ENCODE assay signal across 4 worm cellular contexts in the genomic region with DNA sequence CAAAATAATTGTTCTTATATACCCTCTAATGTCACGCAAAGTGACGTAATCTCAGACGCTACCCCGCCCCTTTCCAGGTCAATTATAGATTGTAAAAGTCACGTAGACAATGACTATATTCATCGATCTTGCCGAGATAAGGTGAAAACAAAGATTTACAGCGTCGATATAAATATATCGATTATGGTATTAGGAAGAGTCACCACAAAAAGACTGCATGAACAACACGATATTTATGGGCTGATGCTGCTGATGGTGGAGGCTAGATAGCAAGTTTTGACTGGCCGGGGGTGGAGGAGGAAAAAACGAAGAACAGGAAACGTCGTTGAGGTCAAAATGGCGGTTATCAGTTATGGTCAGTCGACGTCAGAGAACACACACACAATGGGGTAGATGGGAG.
TF ChIP-seq lines count a peak whose summit lies in the region.

No protein-coding gene starts in this region.

TF ChIP-seq in whole organism, L1 larva, 84 proteins besides CTCF, POLR2A, EP300 and RAD21 (continued from another document and continues in another):
- no peak for TF ChIP-seq ceh-63 (GFP tag; optimal IDR thresholded peaks at IDR 0.05; lab: Kevin White, UChicago)
- TF ChIP-seq fkh-10 (GFP tag; optimal IDR thresholded peaks at IDR 0.05; lab: Kevin White, UChicago): no peak
- TF ChIP-seq aha-1 (tag; optimal IDR thresholded peaks at IDR 0.05; lab: Kevin White, UChicago): no peak
- no peak for TF ChIP-seq aly-2 (tag; optimal IDR thresholded peaks at IDR 0.05; lab: Kevin White, UChicago)
- TF ChIP-seq lsy-2 (tag; optimal IDR thresholded peaks at IDR 0.05; lab: Kevin White, UChicago): no peak
- no peak for TF ChIP-seq dpl-1 (GFP tag; optimal IDR thresholded peaks at IDR 0.05; lab: Kevin White, UChicago)
- TF ChIP-seq mdl-1 (tag; optimal IDR thresholded peaks at IDR 0.05; lab: Kevin White, UChicago): peak in 1 of 2 experiments; percentile 20
- no peak for TF ChIP-seq zag-1 (tag; optimal IDR thresholded peaks at IDR 0.05; lab: Kevin White, UChicago)
- no peak for TF ChIP-seq unc-86 (tag; optimal IDR thresholded peaks at IDR 0.05; lab: Kevin White, UChicago)
- peak; percentile 48 for TF ChIP-seq lin-14 (GFP tag; optimal IDR thresholded peaks at IDR 0.05; lab: Kevin White, UChicago)
- no peak for TF ChIP-seq dsc-1 (tag; optimal IDR thresholded peaks at IDR 0.05; lab: Kevin White, UChicago)
- TF ChIP-seq ztf-4 (tag; optimal IDR thresholded peaks at IDR 0.05; lab: Kevin White, UChicago): no peak
- peak; percentile 59 for TF ChIP-seq nhr-19 (GFP tag; conservative IDR thresholded peaks at IDR 0.05; lab: Robert Waterston, UW)
- no peak for TF ChIP-seq sup-37 (GFP tag; optimal IDR thresholded peaks at IDR 0.05; lab: Kevin White, UChicago)
- peak; percentile 52 for TF ChIP-seq nhr-71 (tag; optimal IDR thresholded peaks at IDR 0.05; lab: Kevin White, UChicago)
- no peak for TF ChIP-seq fos-1 (tag; optimal IDR thresholded peaks at IDR 0.05; lab: Kevin White, UChicago)
- TF ChIP-seq ama-1 (optimal IDR thresholded peaks at IDR 0.05; lab: Kevin White, UChicago): no peak
- peak; percentile 10 for TF ChIP-seq nhr-77 (tag; optimal IDR thresholded peaks at IDR 0.05; lab: Kevin White, UChicago)
- TF ChIP-seq ztf-11 (tag; optimal IDR thresholded peaks at IDR 0.05; lab: Kevin White, UChicago): no peak
- peak; percentile 81 for TF ChIP-seq nhr-85 (tag; lab: Kevin White, UChicago)
- no peak for TF ChIP-seq lin-15B (tag; optimal IDR thresholded peaks at IDR 0.05; lab: Kevin White, UChicago)
- TF ChIP-seq hlh-4 (tag; optimal IDR thresholded peaks at IDR 0.05; lab: Kevin White, UChicago): no peak
- no peak for TF ChIP-seq pag-3 (tag; optimal IDR thresholded peaks at IDR 0.05; lab: Kevin White, UChicago; ENCODE audit: borderline replicate concordance, insufficient read depth)
- TF ChIP-seq lir-3 (tag; optimal IDR thresholded peaks at IDR 0.05; lab: Kevin White, UChicago; ENCODE audit: poor library complexity): no peak
- no peak for TF ChIP-seq unc-130 (tag; optimal IDR thresholded peaks at IDR 0.05; lab: Kevin White, UChicago)
- no peak for TF ChIP-seq lin-13 (GFP tag; optimal IDR thresholded peaks at IDR 0.05; lab: Kevin White, UChicago)
- TF ChIP-seq egl-13 (tag; optimal IDR thresholded peaks at IDR 0.05; lab: Kevin White, UChicago): no peak
- TF ChIP-seq sptf-1 (tag; optimal IDR thresholded peaks at IDR 0.05; lab: Kevin White, UChicago): no peak
- no peak for TF ChIP-seq nhr-76 (tag; optimal IDR thresholded peaks at IDR 0.05; lab: Kevin White, UChicago)
- no peak for TF ChIP-seq C34B4.2 (tag; optimal IDR thresholded peaks at IDR 0.05; lab: Kevin White, UChicago)
- no peak for TF ChIP-seq skn-1 (tag; optimal IDR thresholded peaks at IDR 0.05; lab: Kevin White, UChicago)
- TF ChIP-seq sox-4 (tag; optimal IDR thresholded peaks at IDR 0.05; lab: Kevin White, UChicago): no peak
- TF ChIP-seq ceh-8 (GFP tag; optimal IDR thresholded peaks at IDR 0.05; lab: Kevin White, UChicago): no peak

TF ChIP-seq in whole organism, L2 larva, 48 proteins besides CTCF, POLR2A, EP300 and RAD21 (continued from another document and continues in another):
- TF ChIP-seq lin-39 (tag; optimal IDR thresholded peaks at IDR 0.05; lab: Kevin White, UChicago): no peak
- TF ChIP-seq R02D3.7 (tag; optimal IDR thresholded peaks at IDR 0.05; lab: Kevin White, UChicago): no peak
- TF ChIP-seq sma-9 (GFP tag; optimal IDR thresholded peaks at IDR 0.05; lab: Kevin White, UChicago): peak; percentile 77
- TF ChIP-seq sma-9 (tag; optimal IDR thresholded peaks at IDR 0.05; lab: Kevin White, UChicago): no peak
- no peak for TF ChIP-seq nhr-6 (tag; optimal IDR thresholded peaks at IDR 0.05; lab: Kevin White, UChicago)
- TF ChIP-seq dmd-4 (tag; optimal IDR thresholded peaks at IDR 0.05; lab: Kevin White, UChicago): no peak
- TF ChIP-seq gmeb-1 (tag; optimal IDR thresholded peaks at IDR 0.05; lab: Kevin White, UChicago): no peak
- peak; percentile 53 for TF ChIP-seq elt-1 (tag; optimal IDR thresholded peaks at IDR 0.05; lab: Kevin White, UChicago)
- peak; percentile 45 for TF ChIP-seq sma-3 (GFP tag; optimal IDR thresholded peaks at IDR 0.05; lab: Kevin White, UChicago)
- TF ChIP-seq unc-55 (GFP tag; optimal IDR thresholded peaks at IDR 0.05; lab: Kevin White, UChicago): no peak
- TF ChIP-seq nhr-23 (tag; optimal IDR thresholded peaks at IDR 0.05; lab: Kevin White, UChicago): no peak
- TF ChIP-seq ztf-4 (tag; optimal IDR thresholded peaks at IDR 0.05; lab: Kevin White, UChicago): no peak
- no peak for TF ChIP-seq nhr-11 (tag; optimal IDR thresholded peaks at IDR 0.05; lab: Kevin White, UChicago)
- no peak for TF ChIP-seq Y55F3AM.14 (GFP tag; optimal IDR thresholded peaks at IDR 0.05; lab: Kevin White, UChicago)
- TF ChIP-seq mdl-1 (tag; optimal IDR thresholded peaks at IDR 0.05; lab: Kevin White, UChicago): no peak
- TF ChIP-seq skn-1 (tag; optimal IDR thresholded peaks at IDR 0.05; lab: Kevin White, UChicago): no peak
- TF ChIP-seq crh-2 (tag; optimal IDR thresholded peaks at IDR 0.05; lab: Kevin White, UChicago): peak; percentile 63
- TF ChIP-seq nhr-25 (tag; optimal IDR thresholded peaks at IDR 0.05; lab: Kevin White, UChicago): peak; percentile 86
- TF ChIP-seq ZK546.5 (tag; optimal IDR thresholded peaks at IDR 0.05; lab: Kevin White, UChicago): no peak
- TF ChIP-seq nhr-77 (tag; optimal IDR thresholded peaks at IDR 0.05; lab: Kevin White, UChicago): no peak
- TF ChIP-seq aly-2 (tag; optimal IDR thresholded peaks at IDR 0.05; lab: Kevin White, UChicago): no peak
- no peak for TF ChIP-seq elt-3 (tag; optimal IDR thresholded peaks at IDR 0.05; lab: Kevin White, UChicago)
- peak; percentile 67 for TF ChIP-seq fos-1 (tag; optimal IDR thresholded peaks at IDR 0.05; lab: Kevin White, UChicago)
- peak; percentile 71 for TF ChIP-seq ceh-16 (tag; optimal IDR thresholded peaks at IDR 0.05; lab: Kevin White, UChicago)
- TF ChIP-seq ztf-1 (GFP tag; conservative IDR thresholded peaks at IDR 0.05; lab: Robert Waterston, UW): no peak
- no peak for TF ChIP-seq alr-1 (tag; optimal IDR thresholded peaks at IDR 0.05; lab: Kevin White, UChicago)
- no peak for TF ChIP-seq mab-5 (tag; optimal IDR thresholded peaks at IDR 0.05; lab: Kevin White, UChicago)
- no peak for TF ChIP-seq zag-1 (tag; optimal IDR thresholded peaks at IDR 0.05; lab: Kevin White, UChicago)
- no peak for TF ChIP-seq ama-1 (optimal IDR thresholded peaks at IDR 0.05; lab: Kevin White, UChicago)
- no peak for TF ChIP-seq lin-11 (tag; optimal IDR thresholded peaks at IDR 0.05; lab: Kevin White, UChicago)
- TF ChIP-seq unc-39 (tag; optimal IDR thresholded peaks at IDR 0.05; lab: Kevin White, UChicago): no peak
- no peak for TF ChIP-seq sem-4 (tag; optimal IDR thresholded peaks at IDR 0.05; lab: Kevin White, UChicago)
- TF ChIP-seq blmp-1 (tag; optimal IDR thresholded peaks at IDR 0.05; lab: Kevin White, UChicago; ENCODE audit: insufficient read depth): peak; percentile 53
- TF ChIP-seq unc-62 (GFP tag; optimal IDR thresholded peaks at IDR 0.05; lab: Kevin White, UChicago): no peak
- no peak for TF ChIP-seq nhr-237 (tag; optimal IDR thresholded peaks at IDR 0.05; lab: Kevin White, UChicago)

TF ChIP-seq in whole organism, L3 larva, 47 proteins besides CTCF, POLR2A, EP300 and RAD21 (continued from another document):
- TF ChIP-seq elt-1 (tag; optimal IDR thresholded peaks at IDR 0.05; lab: Kevin White, UChicago) (peak; percentile 97), nhr-25 (tag; optimal IDR thresholded peaks at IDR 0.05; lab: Kevin White, UChicago) (peak; percentile 87), eor-1 (tag; optimal IDR thresholded peaks at IDR 0.05; lab: Kevin White, UChicago) (no peak), nhr-43 (tag; optimal IDR thresholded peaks at IDR 0.05; lab: Kevin White, UChicago; ENCODE audit: poor library complexity, severe bottlenecking) (peak; percentile 54), pqm-1 (tag; optimal IDR thresholded peaks at IDR 0.05; lab: Kevin White, UChicago) (peak; percentile 76)

TF ChIP-seq in whole organism, L4 larva, 104 proteins besides CTCF, POLR2A, EP300 and RAD21 (continued from another document and continues in another):
- no peak for TF ChIP-seq mxl-2 (GFP tag; conservative IDR thresholded peaks at IDR 0.05; lab: Robert Waterston, UW)
- TF ChIP-seq ceh-62 (tag; optimal IDR thresholded peaks at IDR 0.05; lab: Kevin White, UChicago): no peak
- TF ChIP-seq mdt-29 (GFP tag; IDR thresholded peaks at IDR 0.05; lab: Robert Waterston, UW): no peak
- no peak for TF ChIP-seq F44E2.7 (GFP tag; IDR thresholded peaks at IDR 0.05; lab: Robert Waterston, UW)
- TF ChIP-seq spr-3 (GFP tag; optimal IDR thresholded peaks at IDR 0.05; lab: Kevin White, UChicago): no peak
- TF ChIP-seq skn-1 (tag; optimal IDR thresholded peaks at IDR 0.05; lab: Kevin White, UChicago): no peak
- peak; percentile 13 for TF ChIP-seq dpl-1 (GFP tag; optimal IDR thresholded peaks at IDR 0.05; lab: Kevin White, UChicago)
- TF ChIP-seq T26A8.4 (GFP tag; IDR thresholded peaks at IDR 0.05; lab: Robert Waterston, UW): peak; percentile 9; the same call in 1 of the 2 replicates
- TF ChIP-seq pqm-1 (tag; optimal IDR thresholded peaks at IDR 0.05; lab: Kevin White, UChicago): peak; percentile 2
- no peak for TF ChIP-seq jun-1 (tag; optimal IDR thresholded peaks at IDR 0.05; lab: Kevin White, UChicago)
- TF ChIP-seq ceh-44 (GFP tag; IDR thresholded peaks at IDR 0.05; lab: Robert Waterston, UW): no peak
- no peak for TF ChIP-seq vab-7 (GFP tag; IDR thresholded peaks at IDR 0.05; lab: Robert Waterston, UW)
- no peak for TF ChIP-seq pha-4 (GFP tag; IDR thresholded peaks at IDR 0.05; lab: Robert Waterston, UW)
- no peak for TF ChIP-seq pha-4 (tag; optimal IDR thresholded peaks at IDR 0.05; lab: Kevin White, UChicago)
- TF ChIP-seq dve-1 (tag; optimal IDR thresholded peaks at IDR 0.05; lab: Kevin White, UChicago; ENCODE audit: insufficient read depth): peak; percentile 82
- TF ChIP-seq fkh-10 (GFP tag; optimal IDR thresholded peaks at IDR 0.05; lab: Kevin White, UChicago): no peak
- TF ChIP-seq snpc-1.2 (GFP tag; IDR thresholded peaks at IDR 0.05; lab: Robert Waterston, UW): no peak
- TF ChIP-seq spr-1 (tag; optimal IDR thresholded peaks at IDR 0.05; lab: Kevin White, UChicago): peak; percentile 17
- no peak for TF ChIP-seq daf-19 (GFP tag; conservative IDR thresholded peaks at IDR 0.05; lab: Robert Waterston, UW)
- no peak for TF ChIP-seq ztf-11 (tag; optimal IDR thresholded peaks at IDR 0.05; lab: Kevin White, UChicago)
- no peak for TF ChIP-seq rbr-2 (tag; optimal IDR thresholded peaks at IDR 0.05; lab: Kevin White, UChicago)
- TF ChIP-seq snpc-4 (tag; optimal IDR thresholded peaks at IDR 0.05; lab: Kevin White, UChicago): no peak
- TF ChIP-seq ceh-20 (GFP tag; IDR thresholded peaks at IDR 0.05; lab: Robert Waterston, UW): no peak
- TF ChIP-seq daf-8 (GFP tag; IDR thresholded peaks at IDR 0.05; lab: Robert Waterston, UW): no peak
- no peak for TF ChIP-seq ces-1 (GFP tag; optimal IDR thresholded peaks at IDR 0.05; lab: Kevin White, UChicago)
- TF ChIP-seq unc-130 (GFP tag; optimal IDR thresholded peaks at IDR 0.05; lab: Kevin White, UChicago): no peak
- TF ChIP-seq lin-29 (GFP tag; IDR thresholded peaks at IDR 0.05; lab: Robert Waterston, UW): no peak
- no peak for TF ChIP-seq mes-2 (tag; optimal IDR thresholded peaks at IDR 0.05; lab: Kevin White, UChicago; ENCODE audit: poor library complexity, severe bottlenecking)
- TF ChIP-seq F10B5.3 (tag; optimal IDR thresholded peaks at IDR 0.05; lab: Kevin White, UChicago): no peak
- TF ChIP-seq zag-1 (tag; optimal IDR thresholded peaks at IDR 0.05; lab: Kevin White, UChicago): no peak
- peak; percentile 87 for TF ChIP-seq hlh-11 (tag; optimal IDR thresholded peaks at IDR 0.05; lab: Kevin White, UChicago)
- no peak for TF ChIP-seq dmd-9 (GFP tag; IDR thresholded peaks at IDR 0.05; lab: Robert Waterston, UW)
- TF ChIP-seq Y48G9A.11 (GFP tag; IDR thresholded peaks at IDR 0.05; lab: Robert Waterston, UW): no peak
- TF ChIP-seq F37D6.2 (tag; optimal IDR thresholded peaks at IDR 0.05; lab: Kevin White, UChicago): no peak
- TF ChIP-seq nhr-10 (tag; optimal IDR thresholded peaks at IDR 0.05; lab: Kevin White, UChicago): no peak
- no peak for TF ChIP-seq nhr-41 (GFP tag; IDR thresholded peaks at IDR 0.05; lab: Robert Waterston, UW)
- no peak for TF ChIP-seq Y75B8A.6 (GFP tag; IDR thresholded peaks at IDR 0.05; lab: Robert Waterston, UW)
- TF ChIP-seq fos-1 (tag; optimal IDR thresholded peaks at IDR 0.05; lab: Kevin White, UChicago): no peak
- TF ChIP-seq madf-5 (GFP tag; IDR thresholded peaks at IDR 0.05; lab: Robert Waterston, UW): no peak
- no peak for TF ChIP-seq ceh-82 (tag; optimal IDR thresholded peaks at IDR 0.05; lab: Kevin White, UChicago)
- TF ChIP-seq nhr-102 (tag; optimal IDR thresholded peaks at IDR 0.05; lab: Kevin White, UChicago): peak; percentile 14
- TF ChIP-seq zfp-3 (GFP tag; conservative IDR thresholded peaks at IDR 0.05; lab: Robert Waterston, UW): no peak
- TF ChIP-seq T20F7.1 (GFP tag; optimal IDR thresholded peaks at IDR 0.05; lab: Kevin White, UChicago): no peak
- TF ChIP-seq Y105C5A.15 (GFP tag; IDR thresholded peaks at IDR 0.05; lab: Robert Waterston, UW): no peak
- peak in 1 of 2 experiments; percentile 69 for TF ChIP-seq mdl-1 (tag; optimal IDR thresholded peaks at IDR 0.05; lab: Kevin White, UChicago)
- no peak for TF ChIP-seq zip-2 (tag; optimal IDR thresholded peaks at IDR 0.05; lab: Kevin White, UChicago)
- TF ChIP-seq nhr-111 (GFP tag; optimal IDR thresholded peaks at IDR 0.05; lab: Kevin White, UChicago): no peak
- no peak for TF ChIP-seq nhr-237 (tag; optimal IDR thresholded peaks at IDR 0.05; lab: Kevin White, UChicago)
- TF ChIP-seq hif-1 (tag; optimal IDR thresholded peaks at IDR 0.05; lab: Kevin White, UChicago): peak; percentile 93 to 97
- peak in 1 of 2 experiments; percentile 50 for TF ChIP-seq lsy-2 (tag; optimal IDR thresholded peaks at IDR 0.05; lab: Kevin White, UChicago)
- no peak for TF ChIP-seq aly-2 (tag; optimal IDR thresholded peaks at IDR 0.05; lab: Kevin White, UChicago)
- no peak for TF ChIP-seq tag-97 (GFP tag; IDR thresholded peaks at IDR 0.05; lab: Robert Waterston, UW)
- no peak for TF ChIP-seq cey-2 (tag; optimal IDR thresholded peaks at IDR 0.05; lab: Kevin White, UChicago; ENCODE audit: borderline replicate concordance, insufficient read depth)
- TF ChIP-seq gei-8 (GFP tag; optimal IDR thresholded peaks at IDR 0.05; lab: Kevin White, UChicago): no peak
- no peak for TF ChIP-seq sdz-12 (GFP tag; optimal IDR thresholded peaks at IDR 0.05; lab: Kevin White, UChicago)
- TF ChIP-seq egl-27 (tag; optimal IDR thresholded peaks at IDR 0.05; lab: Kevin White, UChicago): no peak
- no peak for TF ChIP-seq duxl-1 (tag; optimal IDR thresholded peaks at IDR 0.05; lab: Kevin White, UChicago; ENCODE audit: poor library complexity)
- TF ChIP-seq dmd-8 (GFP tag; IDR thresholded peaks at IDR 0.05; lab: Robert Waterston, UW): no peak
- peak; percentile 16 for TF ChIP-seq lin-13 (GFP tag; optimal IDR thresholded peaks at IDR 0.05; lab: Kevin White, UChicago)
- peak; percentile 100 for TF ChIP-seq aha-1 (tag; lab: Kevin White, UChicago)
- TF ChIP-seq nhr-42 (GFP tag; IDR thresholded peaks at IDR 0.05; lab: Robert Waterston, UW): peak; percentile 76
- no peak for TF ChIP-seq arid-1 (GFP tag; conservative IDR thresholded peaks at IDR 0.05; lab: Robert Waterston, UW)
- TF ChIP-seq unc-62 (GFP tag; optimal IDR thresholded peaks at IDR 0.05 in 1 of 2; lab: Kevin White, UChicago): peak in 1 of 2 experiments; percentile 68
- TF ChIP-seq unc-62 (tag; optimal IDR thresholded peaks at IDR 0.05; lab: Kevin White, UChicago): no peak
- peak; percentile 13 for TF ChIP-seq ztf-7 (tag; optimal IDR thresholded peaks at IDR 0.05; lab: Kevin White, UChicago)
- no peak for TF ChIP-seq ZK546.5 (tag; optimal IDR thresholded peaks at IDR 0.05; lab: Kevin White, UChicago)
- no peak for TF ChIP-seq daf-16 (GFP tag; optimal IDR thresholded peaks at IDR 0.05; lab: Kevin White, UChicago)
- TF ChIP-seq daf-16 (tag; optimal IDR thresholded peaks at IDR 0.05; lab: Kevin White, UChicago): peak; percentile 91
- no peak for TF ChIP-seq ceh-32 (tag; optimal IDR thresholded peaks at IDR 0.05; lab: Kevin White, UChicago; ENCODE audit: poor library complexity)
